Worm (Caenorhabditis elegans) whole organism, late embryonic: ENCODE results near the gene Y54F10BM.21.

Experiments
- C38D4.7 ChIP-seq: fragments of 200-800 bp; sonication (Bioruptor generic); optimal IDR thresholded peaks from 2 replicates; lab custom pipeline; 2018; ENCODE audit warnings: mild to moderate bottlenecking, missing genetic modification characterization, moderate library complexity, missing compliant biosample characterization
- F13H6.1 ChIP-seq: sonication (generic microtip); optimal IDR thresholded peaks from 2 replicates; lab custom pipeline; 2016; ENCODE audit warnings: missing genetic modification characterization, missing compliant biosample characterization
- K02D7.2 ChIP-seq: sonication (generic microtip); optimal IDR thresholded peaks from 2 replicates; lab custom pipeline; 2017; ENCODE audit warnings: mild to moderate bottlenecking, missing genetic modification characterization, missing compliant biosample characterization
- ama-1 ChIP-seq: fragments of 150-350 bp; optimal IDR thresholded peaks from 2 replicates; lab custom pipeline; 2014
- ceh-19 ChIP-seq: fragments of 200-800 bp; sonication (Bioruptor generic); optimal IDR thresholded peaks from 2 replicates; lab custom pipeline; 2018; ENCODE audit warnings: mild to moderate bottlenecking, missing genetic modification characterization, missing compliant biosample characterization
- ceh-2 ChIP-seq: sonication (generic microtip); optimal IDR thresholded peaks from 2 replicates; lab custom pipeline; 2016; ENCODE audit warnings: missing genotype, missing genetic modification characterization, missing compliant biosample characterization
- ceh-22 ChIP-seq: sonication (generic microtip); optimal IDR thresholded peaks from 2 replicates; lab custom pipeline; 2017; ENCODE audit warnings: missing biosample characterization, missing genetic modification characterization
- ceh-24 ChIP-seq: sonication (generic microtip); optimal IDR thresholded peaks from 2 replicates; lab custom pipeline; 2016; ENCODE audit warnings: mild to moderate bottlenecking, missing genetic modification characterization, missing compliant biosample characterization
- ceh-31 ChIP-seq: sonication (generic microtip); optimal IDR thresholded peaks from 2 replicates; lab custom pipeline; 2016; ENCODE audit warnings: missing genetic modification characterization, missing compliant biosample characterization
- ceh-45 ChIP-seq: fragments of 200-800 bp; sonication (Bioruptor generic); IDR thresholded peaks from 2 replicates; pipeline ENCODE4 v1.3.6; 2022; ENCODE audit warnings: missing genetic modification reagents, missing genetic modification characterization, missing compliant biosample characterization
- che-1 ChIP-seq: sonication (generic microtip); optimal IDR thresholded peaks from 2 replicates; lab custom pipeline; 2016; ENCODE audit warnings: mild to moderate bottlenecking, missing genetic modification characterization, missing compliant biosample characterization
- elt-2 ChIP-seq: sonication (generic microtip); optimal IDR thresholded peaks from 2 replicates; lab custom pipeline; 2016; ENCODE audit warnings: missing genetic modification reagents, missing genetic modification characterization, missing compliant biosample characterization
- ets-4 ChIP-seq: sonication (generic microtip); optimal IDR thresholded peaks from 2 replicates; lab custom pipeline; 2016; ENCODE audit warnings: missing genetic modification characterization, missing compliant biosample characterization
- eyg-1 ChIP-seq: sonication (generic microtip); optimal IDR thresholded peaks from 2 replicates; lab custom pipeline; 2016; ENCODE audit warnings: missing genotype, missing genetic modification characterization, missing compliant biosample characterization
- fkh-6 ChIP-seq: sonication (generic microtip); optimal IDR thresholded peaks from 2 replicates; lab custom pipeline; 2016; ENCODE audit warnings: missing genetic modification characterization, missing compliant biosample characterization
- hlh-13 ChIP-seq: fragments of 200-800 bp; sonication (Bioruptor generic); optimal IDR thresholded peaks from 2 replicates; lab custom pipeline; 2018; ENCODE audit warnings: mild to moderate bottlenecking, missing genetic modification characterization, missing compliant biosample characterization
- hlh-30 ChIP-seq: sonication (generic microtip); optimal IDR thresholded peaks from 2 replicates; lab custom pipeline; 2017; ENCODE audit warnings: antibody characterized with exemption, missing genetic modification characterization, missing compliant biosample characterization; ENCODE audit not compliant: insufficient read depth
- hlh-6 ChIP-seq: sonication (generic microtip); optimal IDR thresholded peaks from 2 replicates; lab custom pipeline; 2016; ENCODE audit warnings: missing genotype, missing genetic modification characterization, missing compliant biosample characterization
- hlh-8 ChIP-seq: sonication (generic microtip); optimal IDR thresholded peaks from 2 replicates; lab custom pipeline; 2016; ENCODE audit warnings: missing genotype, missing genetic modification characterization, missing compliant biosample characterization
- madf-2 ChIP-seq: sonication (generic microtip); optimal IDR thresholded peaks from 2 replicates; lab custom pipeline; 2017; ENCODE audit warnings: missing genetic modification characterization, missing compliant biosample characterization
- npax-4 ChIP-seq: sonication (generic microtip); optimal IDR thresholded peaks from 2 replicates; lab custom pipeline; 2016; ENCODE audit warnings: missing genetic modification characterization, missing compliant biosample characterization
- odd-2 ChIP-seq: sonication (generic microtip); optimal IDR thresholded peaks from 2 replicates; lab custom pipeline; 2017; ENCODE audit warnings: antibody characterized with exemption, mild to moderate bottlenecking, missing genetic modification characterization, missing compliant biosample characterization
- pat-9 ChIP-seq: fragments of 200-800 bp; sonication (Bioruptor generic); optimal IDR thresholded peaks from 2 replicates; lab custom pipeline; 2018; ENCODE audit warnings: mild to moderate bottlenecking, missing genetic modification characterization, moderate library complexity, missing compliant biosample characterization
- pha-2 ChIP-seq: sonication (generic microtip); optimal IDR thresholded peaks from 2 replicates; lab custom pipeline; 2017; ENCODE audit warnings: mild to moderate bottlenecking, missing genetic modification characterization, missing compliant biosample characterization
- pha-4 ChIP-seq: fragments of 150-350 bp; optimal IDR thresholded peaks from 2 replicates; lab custom pipeline; 2018; ENCODE audit warnings: missing biosample characterization, missing genetic modification reagents, missing genetic modification characterization
- ref-2 ChIP-seq: sonication (generic microtip); optimal IDR thresholded peaks from 2 replicates; lab custom pipeline; 2016; ENCODE audit warnings: missing genetic modification characterization, missing compliant biosample characterization
- rnt-1 ChIP-seq: sonication (generic microtip); optimal IDR thresholded peaks from 2 replicates; lab custom pipeline; 2016; ENCODE audit warnings: missing genetic modification characterization, missing compliant biosample characterization
- sox-4 ChIP-seq: sonication (generic microtip); optimal IDR thresholded peaks from 2 replicates; lab custom pipeline; 2017; ENCODE audit warnings: mild to moderate bottlenecking, missing genetic modification characterization, inconsistent platforms, missing compliant biosample characterization
- syd-9 ChIP-seq: sonication (generic microtip); optimal IDR thresholded peaks from 2 replicates; lab custom pipeline; 2016; ENCODE audit warnings: mild to moderate bottlenecking, missing genetic modification characterization, moderate library complexity, missing compliant biosample characterization
- tbx-2 ChIP-seq: sonication (generic microtip); optimal IDR thresholded peaks from 2 replicates; lab custom pipeline; 2016; ENCODE audit warnings: missing genetic modification characterization, missing compliant biosample characterization
- unc-3 ChIP-seq, 2 experiments: fragments of 200-800 bp in 1 of 2; sonication (Bioruptor generic) in 1 of 2; sonication (generic microtip) in 1 of 2; conservative IDR thresholded peaks in 1 of 2; optimal IDR thresholded peaks in 1 of 2; 2 replicates each; pipeline versions ENCODE4 v1.3.6 to Lab custom; 2016 to 2022; ENCODE audit warnings: missing compliant biosample characterization in 2 of 2, missing genetic modification characterization in 2 of 2, missing genetic modification reagents in 1 of 2
- unc-42 ChIP-seq: sonication (generic microtip); optimal IDR thresholded peaks from 2 replicates; lab custom pipeline; 2016; ENCODE audit warnings: missing genotype, missing genetic modification characterization, missing compliant biosample characterization
- zip-5 ChIP-seq: sonication (generic microtip); optimal IDR thresholded peaks from 2 replicates; lab custom pipeline; 2016; ENCODE audit warnings: missing genetic modification characterization, missing compliant biosample characterization

The Y54F10BM.21 gene

DNA sequence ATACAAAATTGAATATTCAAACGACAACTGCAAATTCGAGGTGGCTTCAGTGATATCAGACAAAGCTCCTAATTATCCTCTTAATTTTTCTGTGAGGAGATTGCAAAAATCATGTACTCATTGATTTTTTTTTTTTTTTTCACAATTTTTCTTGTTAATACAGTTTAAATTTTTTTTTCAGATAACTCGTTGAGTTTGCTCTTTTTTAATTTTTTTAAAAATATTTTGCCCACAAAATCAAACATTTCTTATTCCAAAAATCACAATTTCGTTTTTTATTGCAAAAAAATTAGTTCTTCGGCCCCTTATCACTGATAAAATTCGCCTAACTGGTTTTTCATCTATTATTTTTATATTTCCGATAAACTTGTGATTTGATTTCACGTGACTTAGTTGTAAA is at the start of gene Y54F10BM.21:
Gene Y54F10BM.21, plus strand, starts transcription at position 301 of the 400 bp plus-strand sequence.
- TF ChIP-seq ceh-31 (tag; lab: Kevin White, UChicago), result no peak
- TF ChIP-seq zip-5 (tag; lab: Kevin White, UChicago), result no peak
- no peak for TF ChIP-seq hlh-6 (tag; lab: Kevin White, UChicago)
- TF ChIP-seq ceh-24 (tag; lab: Kevin White, UChicago), result no peak
- no peak for TF ChIP-seq sox-4 (tag; lab: Kevin White, UChicago)
- no peak for TF ChIP-seq K02D7.2 (tag; lab: Kevin White, UChicago)
- TF ChIP-seq hlh-13 (GFP tag; lab: Kevin White, UChicago), result no peak
- TF ChIP-seq ceh-19, result no peak
- TF ChIP-seq unc-42 (tag; lab: Kevin White, UChicago), result no peak
- TF ChIP-seq ceh-22 (tag; lab: Kevin White, UChicago), result no peak
- TF ChIP-seq hlh-30 (tag; lab: Kevin White, UChicago), result no peak
- TF ChIP-seq hlh-8, result no peak
- no peak for TF ChIP-seq pha-2 (tag; lab: Kevin White, UChicago)
- TF ChIP-seq che-1 (tag; lab: Kevin White, UChicago), result no peak
- no peak for TF ChIP-seq pat-9 (tag; lab: Kevin White, UChicago)
- no peak for TF ChIP-seq ceh-45

DNA sequence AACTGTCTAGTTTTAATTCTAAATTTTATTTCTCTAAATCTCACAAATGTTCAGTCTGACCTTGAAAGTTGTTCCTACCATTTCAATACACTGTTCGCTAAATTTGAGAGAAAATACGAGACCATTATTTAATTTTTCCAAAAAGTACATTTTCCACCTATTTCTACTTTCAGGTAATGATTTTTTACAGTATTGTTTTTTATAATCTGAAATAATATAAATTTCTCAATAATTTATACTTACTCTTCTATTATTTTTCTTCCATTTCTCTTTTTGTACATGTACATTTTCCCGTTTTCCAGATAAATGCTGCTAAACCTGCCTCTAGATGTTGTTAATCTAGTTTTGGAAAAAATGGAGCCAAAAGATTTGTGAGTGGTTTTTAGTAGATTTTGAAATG is 49.5 kb upstream of the Y54F10BM.21 start, which contains the start of gene fbxa-62:
Gene fbxa-62, plus strand, starts transcription at position 301 of the 400 bp plus-strand sequence.
- TF ChIP-seq hlh-30 (tag; lab: Kevin White, UChicago) (no peak), C38D4.7 (no peak), fkh-6 (no peak), ceh-2 (no peak), pha-4 (tag; lab: Kevin White, UChicago) (no peak), ama-1 (lab: Kevin White, UChicago) (no peak), npax-4 (no peak), ceh-19 (no peak), rnt-1 (tag; lab: Kevin White, UChicago) (no peak), F13H6.1 (tag; lab: Kevin White, UChicago) (no peak), odd-2 (no peak), syd-9 (tag; lab: Kevin White, UChicago) (no peak), madf-2 (no peak), hlh-8 (no peak), eyg-1 (tag; lab: Kevin White, UChicago) (no peak), ets-4 (tag; lab: Kevin White, UChicago) (no peak)

ce11 chrIII:2232360-2232759 is 44.6 kb upstream of the Y54F10BM.21 start, which contains the start of gene fbxa-47:
Gene fbxa-47, minus strand, starts transcription at chrIII:2232460.
- no peak for TF ChIP-seq sox-4 (tag; lab: Kevin White, UChicago)
- no peak for TF ChIP-seq C38D4.7

- TF ChIP-seq unc-3 (GFP tag; conservative IDR thresholded peaks at IDR 0.05; lab: Robert Waterston, UW) (no peak), unc-3 (tag; optimal IDR thresholded peaks at IDR 0.05; lab: Kevin White, UChicago) (no peak), elt-2 (peak; percentile 74)
Measured at ce11 chrIII:2233399-2233798, 43.5 kb upstream of the Y54F10BM.21 start.

- TF ChIP-seq hlh-30 (tag; lab: Kevin White, UChicago) (peak; percentile 65), ref-2 (tag; lab: Kevin White, UChicago) (peak; percentile 67), ceh-31 (tag; lab: Kevin White, UChicago) (peak; percentile 33), tbx-2 (peak; percentile 53), unc-42 (tag; lab: Kevin White, UChicago) (no peak)
Measured at ce11 chrIII:2234192-2234934, 42.6 kb upstream of the Y54F10BM.21 start, which contains the start of gene C39B5.2. Gene C39B5.2, plus strand, starts transcription at chrIII:2234884.
